Worm (Caenorhabditis elegans) whole organism, L3 larva: ENCODE results near the gene cpl-1.

Experiments
- R02D3.7 ChIP-seq: fragments of 150-350 bp; optimal IDR thresholded peaks from 2 replicates; lab custom pipeline; 2014; ENCODE audit warnings: missing biosample characterization, missing genetic modification characterization
- ZK546.5 ChIP-seq: sonication (generic microtip); optimal IDR thresholded peaks from 2 replicates; lab custom pipeline; 2017; ENCODE audit warnings: missing biosample characterization, missing genetic modification characterization
- ama-1 ChIP-seq: fragments of 150-350 bp; optimal IDR thresholded peaks from 2 replicates; lab custom pipeline; 2018
- ceh-16 ChIP-seq: sonication (generic microtip); optimal IDR thresholded peaks from 2 replicates; lab custom pipeline; 2017; ENCODE audit warnings: missing biosample characterization, missing genetic modification characterization
- ceh-28 ChIP-seq: fragments of 150-350 bp; optimal IDR thresholded peaks from 2 replicates; lab custom pipeline; 2014; ENCODE audit warnings: missing biosample characterization, missing genetic modification reagents, missing genetic modification characterization
- ceh-82 ChIP-seq: fragments of 150-350 bp; optimal IDR thresholded peaks from 2 replicates; lab custom pipeline; 2014; ENCODE audit warnings: missing biosample characterization, missing genetic modification characterization
- daf-12 ChIP-seq: fragments of 150-350 bp; optimal IDR thresholded peaks from 2 replicates; lab custom pipeline; 2014; ENCODE audit warnings: missing biosample characterization, missing genetic modification reagents, missing genetic modification characterization
- egl-27 ChIP-seq: sonication (generic microtip); optimal IDR thresholded peaks from 4 replicates; lab custom pipeline; 2017; ENCODE audit warnings: missing biosample characterization, missing genetic modification reagents, missing genetic modification characterization
- egl-5 ChIP-seq: fragments of 150-350 bp; optimal IDR thresholded peaks from 2 replicates; lab custom pipeline; 2017; ENCODE audit warnings: missing biosample characterization, missing genetic modification reagents, missing genetic modification characterization, inconsistent platforms
- elt-1 ChIP-seq: fragments of 150-350 bp; optimal IDR thresholded peaks from 2 replicates; lab custom pipeline; 2014; ENCODE audit warnings: missing biosample characterization, missing genetic modification characterization
- elt-2 ChIP-seq: sonication (generic microtip); optimal IDR thresholded peaks from 2 replicates; lab custom pipeline; 2016; ENCODE audit warnings: missing genetic modification reagents, mild to moderate bottlenecking, missing genetic modification characterization, missing compliant biosample characterization
- fkh-10 ChIP-seq: sonication (generic microtip); optimal IDR thresholded peaks from 2 replicates; lab custom pipeline; 2017; ENCODE audit warnings: missing biosample characterization, missing genetic modification reagents, missing genetic modification characterization
- fos-1 ChIP-seq: fragments of 150-350 bp; optimal IDR thresholded peaks from 2 replicates; lab custom pipeline; 2014; ENCODE audit warnings: missing biosample characterization, missing genetic modification characterization
- hmg-11 ChIP-seq: sonication (generic microtip); optimal IDR thresholded peaks from 2 replicates; lab custom pipeline; 2016; ENCODE audit warnings: missing genetic modification characterization, missing compliant biosample characterization
- jun-1 ChIP-seq: fragments of 150-350 bp; optimal IDR thresholded peaks from 2 replicates; lab custom pipeline; 2014; ENCODE audit warnings: missing biosample characterization, missing genetic modification reagents, missing genetic modification characterization
- lin-39 ChIP-seq: fragments of 150-350 bp; optimal IDR thresholded peaks from 2 replicates; lab custom pipeline; 2018; ENCODE audit warnings: missing biosample characterization, missing genetic modification reagents, missing genetic modification characterization
- lsy-12 ChIP-seq: sonication (generic microtip); optimal IDR thresholded peaks from 2 replicates; lab custom pipeline; 2016; ENCODE audit warnings: mild to moderate bottlenecking, missing genetic modification characterization, missing compliant biosample characterization
- mdl-1 ChIP-seq: fragments of 150-350 bp; optimal IDR thresholded peaks from 2 replicates; lab custom pipeline; 2014; ENCODE audit warnings: missing biosample characterization, missing genetic modification characterization
- nfya-1 ChIP-seq: sonication (generic microtip); optimal IDR thresholded peaks from 2 replicates; lab custom pipeline; 2017; ENCODE audit warnings: missing genetic modification characterization, mild to moderate bottlenecking, missing compliant biosample characterization, antibody characterized with exemption, moderate library complexity; ENCODE audit not compliant: insufficient read depth
- nhr-12 ChIP-seq: fragments of 150-350 bp; optimal IDR thresholded peaks from 2 replicates; lab custom pipeline; 2014; ENCODE audit warnings: missing biosample characterization, missing genetic modification characterization
- nhr-23 ChIP-seq: fragments of 150-350 bp; optimal IDR thresholded peaks from 2 replicates; lab custom pipeline; 2014; ENCODE audit warnings: missing biosample characterization, missing genetic modification reagents, missing genetic modification characterization
- nhr-237 ChIP-seq: fragments of 150-350 bp; optimal IDR thresholded peaks from 2 replicates; lab custom pipeline; 2014; ENCODE audit warnings: missing biosample characterization, missing genetic modification characterization
- nhr-25 ChIP-seq: sonication (generic microtip); optimal IDR thresholded peaks from 2 replicates; lab custom pipeline; 2017; ENCODE audit warnings: missing biosample characterization, missing genetic modification characterization
- nhr-28 ChIP-seq: fragments of 150-350 bp; optimal IDR thresholded peaks from 2 replicates; lab custom pipeline; 2014; ENCODE audit warnings: missing biosample characterization, missing genetic modification characterization
- nhr-43 ChIP-seq: sonication (generic microtip); optimal IDR thresholded peaks from 2 replicates; lab custom pipeline; 2016; ENCODE audit warnings: mild to moderate bottlenecking, missing genetic modification characterization, missing compliant biosample characterization; ENCODE audit not compliant: poor library complexity, severe bottlenecking
- nhr-67 ChIP-seq: fragments of 150-350 bp; optimal IDR thresholded peaks from 2 replicates; lab custom pipeline; 2014; ENCODE audit warnings: missing biosample characterization, missing genetic modification characterization
- nhr-77 ChIP-seq: fragments of 150-350 bp; optimal IDR thresholded peaks from 2 replicates; lab custom pipeline; 2014; ENCODE audit warnings: missing biosample characterization, missing genetic modification characterization
- pha-4 ChIP-seq: fragments of 150-350 bp; optimal IDR thresholded peaks from 2 replicates; lab custom pipeline; 2014; ENCODE audit warnings: missing biosample characterization, missing genetic modification reagents, missing genetic modification characterization
- pqm-1 ChIP-seq: fragments of 150-350 bp; optimal IDR thresholded peaks from 2 replicates; lab custom pipeline; 2017; ENCODE audit warnings: missing biosample characterization, missing genetic modification characterization, inconsistent platforms
- sea-2 ChIP-seq: fragments of 150-350 bp; sonication (generic microtip); optimal IDR thresholded peaks from 4 replicates; lab custom pipeline; 2014; ENCODE audit warnings: missing biosample characterization, missing genetic modification reagents, missing genetic modification characterization
- skn-1 ChIP-seq: fragments of 150-350 bp; optimal IDR thresholded peaks from 2 replicates; lab custom pipeline; 2014; ENCODE audit warnings: missing biosample characterization, missing genetic modification characterization
- snpc-4 ChIP-seq: fragments of 150-350 bp; optimal IDR thresholded peaks from 2 replicates; lab custom pipeline; 2014; ENCODE audit warnings: missing biosample characterization, missing genetic modification characterization
- tbx-2 ChIP-seq: sonication (generic microtip); optimal IDR thresholded peaks from 2 replicates; lab custom pipeline; 2016; ENCODE audit warnings: mild to moderate bottlenecking, missing genetic modification characterization, missing compliant biosample characterization
- zag-1 ChIP-seq: fragments of 150-350 bp; optimal IDR thresholded peaks from 2 replicates; lab custom pipeline; 2014; ENCODE audit warnings: missing biosample characterization, missing genetic modification characterization
- ztf-11 ChIP-seq: fragments of 150-350 bp; optimal IDR thresholded peaks from 2 replicates; lab custom pipeline; 2014; ENCODE audit warnings: missing biosample characterization, missing genetic modification characterization
- ztf-4 ChIP-seq: fragments of 150-350 bp; optimal IDR thresholded peaks from 2 replicates; lab custom pipeline; 2014; ENCODE audit warnings: missing biosample characterization, missing genetic modification characterization

cpl-1 gene

DNA sequence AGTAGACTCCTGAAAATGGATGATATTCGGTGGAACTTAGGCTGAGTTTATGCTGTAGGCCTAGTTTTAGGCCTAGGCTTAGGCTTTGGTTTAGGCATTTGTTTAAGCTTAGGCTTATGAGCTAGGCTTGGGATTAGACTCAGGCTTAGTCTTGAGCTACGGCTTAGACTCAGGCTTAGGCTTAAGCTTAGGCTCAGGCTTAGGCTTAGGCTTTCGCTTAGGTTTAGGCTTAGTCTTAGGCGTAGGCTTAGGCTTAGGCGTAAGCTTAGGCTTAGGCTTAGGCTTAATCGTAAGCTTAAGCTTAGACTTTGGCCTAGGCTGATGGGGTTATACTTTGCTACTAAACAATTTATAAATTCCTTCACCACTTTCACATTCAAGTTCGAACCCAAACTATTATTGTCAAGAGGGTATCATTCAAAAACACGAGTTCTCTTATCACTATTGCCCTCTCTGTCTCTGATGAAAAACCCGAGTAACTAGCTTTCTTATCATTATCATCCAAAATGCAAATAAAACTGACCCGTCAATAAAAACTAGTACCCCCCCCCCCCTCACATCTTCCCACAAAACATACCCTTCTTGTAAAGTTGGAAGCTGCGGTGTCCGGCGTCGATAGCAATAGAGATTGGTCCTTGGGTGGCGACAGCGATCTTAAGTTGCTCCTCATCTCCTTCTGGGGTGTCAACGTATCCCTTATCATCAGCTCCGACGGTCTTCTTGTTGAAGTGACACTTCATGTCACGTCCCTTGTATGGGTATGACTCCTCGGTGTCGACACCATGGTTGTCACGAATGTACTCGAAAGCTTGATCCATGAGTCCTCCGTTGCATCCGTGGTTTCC lies 2.0 kb downstream of the cpl-1 start (continued):
- TF ChIP-seq nhr-43 (tag; lab: Kevin White, UChicago) (peak; percentile 56), jun-1 (tag; lab: Kevin White, UChicago) (no peak), ztf-11 (tag; lab: Kevin White, UChicago) (no peak), lin-39 (no peak), nhr-28 (tag; lab: Kevin White, UChicago) (no peak), nhr-77 (tag; lab: Kevin White, UChicago) (no peak), lsy-12 (tag; lab: Kevin White, UChicago) (no peak), skn-1 (tag; lab: Kevin White, UChicago) (no peak), pha-4 (peak; percentile 30)

ce11 chrV:16591992-16592798 lies 3.0 kb downstream of the cpl-1 start, which contains the start of gene srh-269:
Gene srh-269 (minus strand): TSS chrV:16592042.
- TF ChIP-seq nfya-1 (tag; lab: Kevin White, UChicago) (peak; percentile 46), hmg-11 (tag; lab: Kevin White, UChicago) (peak; percentile 85), nhr-43 (tag; lab: Kevin White, UChicago) (peak; percentile 71), snpc-4 (tag; lab: Kevin White, UChicago) (peak; percentile 47), lin-39 (peak; percentile 41), elt-2 (tag; lab: Kevin White, UChicago) (peak; percentile 61), ztf-4 (tag; lab: Kevin White, UChicago) (peak; percentile 56), elt-1 (no peak), fos-1 (tag; lab: Kevin White, UChicago) (peak; percentile 68), jun-1 (tag; lab: Kevin White, UChicago) (peak; percentile 18), nhr-12 (tag; lab: Kevin White, UChicago) (no peak), pqm-1 (tag; lab: Kevin White, UChicago) (peak; percentile 32), pha-4 (no peak), R02D3.7 (tag; lab: Kevin White, UChicago) (no peak), egl-27 (tag; lab: Kevin White, UChicago) (peak; percentile 33), lsy-12 (tag; lab: Kevin White, UChicago) (peak; percentile 67), ama-1 (lab: Kevin White, UChicago) (peak; percentile 95)

DNA sequence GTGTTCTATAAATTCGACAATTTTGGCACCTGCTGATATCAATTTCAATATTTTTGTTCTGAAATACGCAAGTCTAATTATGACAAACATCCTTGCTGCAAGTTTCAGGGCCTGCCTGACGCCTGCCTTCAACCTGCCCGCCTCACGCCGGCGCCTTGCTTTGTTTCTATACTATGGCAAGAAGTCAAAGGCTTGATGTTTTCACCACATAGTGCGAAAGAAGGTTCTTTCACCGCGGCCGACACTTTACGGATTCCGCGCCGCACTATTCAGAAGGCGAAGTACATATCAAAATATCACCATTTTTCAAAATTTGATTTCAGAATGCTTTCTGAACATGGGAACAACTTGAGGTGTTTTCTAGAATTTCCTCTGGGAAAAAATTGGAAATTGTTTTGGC lies 5.7 kb downstream of the cpl-1 start:
- TF ChIP-seq mdl-1 (no peak), ZK546.5 (tag; lab: Kevin White, UChicago) (no peak), nhr-23 (no peak), zag-1 (tag; lab: Kevin White, UChicago) (no peak), lsy-12 (tag; lab: Kevin White, UChicago) (no peak), egl-5 (no peak), sea-2 (no peak), nhr-25 (no peak), ztf-11 (tag; lab: Kevin White, UChicago) (no peak), elt-2 (tag; lab: Kevin White, UChicago) (no peak), hmg-11 (tag; lab: Kevin White, UChicago) (no peak), tbx-2 (tag; lab: Kevin White, UChicago) (no peak), fos-1 (tag; lab: Kevin White, UChicago) (no peak), nhr-237 (tag; lab: Kevin White, UChicago) (no peak), pha-4 (no peak), ceh-28 (tag; lab: Kevin White, UChicago) (no peak), nhr-77 (tag; lab: Kevin White, UChicago) (no peak), ceh-16 (tag; lab: Kevin White, UChicago) (no peak)

DNA sequence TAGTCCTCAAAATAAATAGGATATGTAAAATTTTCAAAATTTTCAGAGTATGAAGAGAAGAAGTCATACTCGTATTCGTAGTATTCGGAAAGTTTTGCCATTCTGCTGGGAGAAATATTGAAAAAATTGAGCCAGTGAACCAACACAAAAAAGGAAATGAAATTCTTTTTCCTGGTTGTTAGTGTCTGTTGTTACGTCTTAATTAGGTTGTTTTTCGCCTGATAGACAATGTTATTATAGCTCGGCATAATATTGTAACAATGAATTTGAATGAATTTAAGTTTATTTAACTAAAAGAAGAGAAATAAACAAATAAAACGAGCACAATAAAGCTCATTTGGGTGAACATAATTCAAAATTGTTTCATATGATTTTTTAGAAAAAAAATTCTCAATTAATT lies 6.7 kb downstream of the cpl-1 start, which contains the start of gene srw-73:
Gene srw-73, minus strand, starts transcription at position 101 of the 400 bp plus-strand sequence.
- TF ChIP-seq R02D3.7 (tag; lab: Kevin White, UChicago) = no peak
- TF ChIP-seq skn-1 (tag; lab: Kevin White, UChicago) = no peak
- TF ChIP-seq nhr-67 = no peak
- no peak for TF ChIP-seq ceh-82 (tag; lab: Kevin White, UChicago)
- TF ChIP-seq daf-12 (tag; lab: Kevin White, UChicago) = no peak
- TF ChIP-seq ceh-28 (tag; lab: Kevin White, UChicago) = no peak
- no peak for TF ChIP-seq ztf-11 (tag; lab: Kevin White, UChicago)
- TF ChIP-seq ztf-4 (tag; lab: Kevin White, UChicago) = no peak
- TF ChIP-seq fkh-10 (GFP tag; lab: Kevin White, UChicago) = no peak
